Worm (Caenorhabditis elegans) whole organism, mixed stage, embryonic: ENCODE data around the gene F55G11.1.

Experiments used
- M03D4.4 ChIP-seq: sonication (generic microtip); optimal IDR thresholded peaks from 2 replicates; lab custom pipeline; 2017; ENCODE audit warnings: mild to moderate bottlenecking, missing genetic modification characterization, missing compliant biosample characterization
- bed-3 ChIP-seq: fragments of 200-800 bp; sonication (Bioruptor generic); optimal IDR thresholded peaks from 3 replicates; lab custom pipeline; 2018; ENCODE audit warnings: mild to moderate bottlenecking, missing genetic modification characterization, moderate library complexity, missing compliant biosample characterization
- blmp-1 ChIP-seq: fragments of 150-350 bp; optimal IDR thresholded peaks from 2 replicates; lab custom pipeline; 2014; ENCODE audit warnings: missing biosample characterization, missing genetic modification characterization
- ceh-39 ChIP-seq: fragments of 150-350 bp; optimal IDR thresholded peaks from 2 replicates; lab custom pipeline; 2014; ENCODE audit warnings: missing biosample characterization, missing genetic modification characterization
- ceh-43 ChIP-seq: fragments of 200-800 bp; sonication (Bioruptor generic); optimal IDR thresholded peaks from 2 replicates; lab custom pipeline; 2018; ENCODE audit warnings: mild to moderate bottlenecking, missing genetic modification characterization, moderate library complexity, missing compliant biosample characterization
- ceh-83 ChIP-seq: fragments of 200-800 bp; sonication (Bioruptor generic); optimal IDR thresholded peaks from 2 replicates; lab custom pipeline; 2018; ENCODE audit warnings: mild to moderate bottlenecking, missing genetic modification characterization, missing compliant biosample characterization
- ces-1 ChIP-seq: fragments of 150-350 bp; optimal IDR thresholded peaks from 2 replicates; lab custom pipeline; 2014; ENCODE audit warnings: missing biosample characterization, missing genetic modification reagents, missing genetic modification characterization
- drap-1 ChIP-seq: fragments of 200-800 bp; sonication (Bioruptor generic); optimal IDR thresholded peaks from 3 replicates; lab custom pipeline; 2018; ENCODE audit warnings: mild to moderate bottlenecking, missing genetic modification characterization, missing compliant biosample characterization
- elt-1 ChIP-seq: sonication (generic microtip); optimal IDR thresholded peaks from 2 replicates; lab custom pipeline; 2017; ENCODE audit warnings: missing genetic modification characterization, mild to moderate bottlenecking, missing compliant biosample characterization, antibody characterized with exemption, moderate library complexity, borderline replicate concordance; ENCODE audit not compliant: insufficient read depth
- elt-3 ChIP-seq: fragments of 150-350 bp; optimal IDR thresholded peaks from 2 replicates; lab custom pipeline; 2014; ENCODE audit warnings: missing biosample characterization, missing genetic modification characterization
- flh-1 ChIP-seq: fragments of 200-800 bp; sonication (Bioruptor generic); optimal IDR thresholded peaks from 2 replicates; lab custom pipeline; 2018; ENCODE audit warnings: mild to moderate bottlenecking, missing genetic modification characterization, moderate library complexity, missing compliant biosample characterization
- lin-32 ChIP-seq: fragments of 200-800 bp; sonication (Bioruptor generic); optimal IDR thresholded peaks from 2 replicates; lab custom pipeline; 2018; ENCODE audit warnings: mild to moderate bottlenecking, missing genetic modification characterization, missing compliant biosample characterization
- lsy-2 ChIP-seq: fragments of 150-350 bp; optimal IDR thresholded peaks from 2 replicates; lab custom pipeline; 2014; ENCODE audit warnings: missing biosample characterization, missing genetic modification characterization
- mab-5 ChIP-seq: fragments of 150-350 bp; optimal IDR thresholded peaks from 2 replicates; lab custom pipeline; 2014; ENCODE audit warnings: missing biosample characterization, missing genetic modification characterization
- mep-1 ChIP-seq: fragments of 150-350 bp; optimal IDR thresholded peaks from 2 replicates; lab custom pipeline; 2017; ENCODE audit warnings: missing biosample characterization, missing genetic modification reagents, missing genetic modification characterization, inconsistent platforms
- mls-2 ChIP-seq: sonication (generic microtip); optimal IDR thresholded peaks from 2 replicates; lab custom pipeline; 2016; ENCODE audit warnings: mild to moderate bottlenecking, missing genetic modification characterization, moderate library complexity, missing compliant biosample characterization
- nhr-12 ChIP-seq: fragments of 150-350 bp; optimal IDR thresholded peaks from 2 replicates; lab custom pipeline; 2014; ENCODE audit warnings: missing biosample characterization, missing genetic modification characterization
- nhr-2 ChIP-seq: fragments of 150-350 bp; optimal IDR thresholded peaks from 2 replicates; lab custom pipeline; 2014; ENCODE audit warnings: missing biosample characterization, missing genetic modification characterization
- nhr-237 ChIP-seq: fragments of 150-350 bp; optimal IDR thresholded peaks from 2 replicates; lab custom pipeline; 2014; ENCODE audit warnings: missing biosample characterization, missing genetic modification characterization
- nhr-28 ChIP-seq: fragments of 150-350 bp; optimal IDR thresholded peaks from 2 replicates; lab custom pipeline; 2014; ENCODE audit warnings: missing biosample characterization, missing genetic modification characterization
- nhr-76 ChIP-seq: sonication (generic microtip); optimal IDR thresholded peaks from 2 replicates; lab custom pipeline; 2017; ENCODE audit warnings: missing biosample characterization, missing genetic modification characterization
- pha-4 ChIP-seq: fragments of 150-350 bp; optimal IDR thresholded peaks from 2 replicates; lab custom pipeline; 2018; ENCODE audit warnings: missing biosample characterization, missing genetic modification reagents, missing genetic modification characterization
- sem-2 ChIP-seq: fragments of 200-800 bp; sonication (Bioruptor generic); optimal IDR thresholded peaks from 2 replicates; lab custom pipeline; 2018; ENCODE audit warnings: mild to moderate bottlenecking, missing genetic modification characterization, missing compliant biosample characterization
- snpc-4 ChIP-seq: fragments of 150-350 bp; optimal IDR thresholded peaks from 2 replicates; lab custom pipeline; 2014; ENCODE audit warnings: missing biosample characterization, missing genetic modification characterization
- tbx-8 ChIP-seq: fragments of 200-800 bp; sonication (Bioruptor generic); optimal IDR thresholded peaks from 2 replicates; lab custom pipeline; 2018; ENCODE audit warnings: mild to moderate bottlenecking, missing genetic modification characterization, moderate library complexity, missing compliant biosample characterization
- unc-120 ChIP-seq: sonication (generic microtip); optimal IDR thresholded peaks from 2 replicates; lab custom pipeline; 2017; ENCODE audit warnings: missing genetic modification characterization, missing compliant biosample characterization; ENCODE audit not compliant: poor library complexity, severe bottlenecking
- unc-39 ChIP-seq: fragments of 150-350 bp; optimal IDR thresholded peaks from 2 replicates; lab custom pipeline; 2014; ENCODE audit warnings: missing biosample characterization, missing genetic modification characterization
- unc-62 ChIP-seq: fragments of 150-350 bp; optimal IDR thresholded peaks from 2 replicates; lab custom pipeline; 2014; ENCODE audit warnings: missing biosample characterization, missing genetic modification reagents, missing genetic modification characterization
- zip-8 ChIP-seq: fragments of 150-350 bp; optimal IDR thresholded peaks from 2 replicates; lab custom pipeline; 2014; ENCODE audit warnings: missing biosample characterization, missing genetic modification characterization
- ztf-11 ChIP-seq: fragments of 150-350 bp; optimal IDR thresholded peaks from 2 replicates; lab custom pipeline; 2014; ENCODE audit warnings: missing biosample characterization, missing genetic modification characterization

F55G11.1 gene

DNA sequence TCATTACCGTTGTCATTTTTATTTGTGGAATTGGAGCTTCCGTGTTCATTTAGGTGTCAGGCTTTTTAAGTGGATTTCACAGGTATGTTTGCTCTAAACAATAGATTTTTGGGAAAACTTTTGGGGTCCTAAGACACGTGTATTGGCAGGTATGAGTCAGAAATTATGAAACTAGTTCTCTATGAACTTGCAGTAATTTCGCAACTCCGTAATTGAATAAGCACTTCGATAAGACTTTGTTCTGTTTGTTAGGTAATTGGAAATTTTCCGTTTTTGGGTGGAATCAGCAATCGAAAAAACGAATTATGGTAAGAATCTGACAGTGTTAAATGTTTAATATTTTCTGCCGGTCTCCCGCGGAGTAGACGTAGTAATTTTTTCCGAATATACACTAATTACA, 49.2 kb downstream of the F55G11.1 start:
- no peak for TF ChIP-seq flh-1
- TF ChIP-seq nhr-12 (tag; lab: Kevin White, UChicago), result no peak
- TF ChIP-seq lin-32, result no peak
- TF ChIP-seq mep-1 (tag; lab: Kevin White, UChicago), result no peak
- TF ChIP-seq M03D4.4 (tag; lab: Kevin White, UChicago), result no peak
- TF ChIP-seq unc-39 (tag; lab: Kevin White, UChicago), result no peak
- TF ChIP-seq unc-120 (tag; lab: Kevin White, UChicago), result no peak
- TF ChIP-seq nhr-237 (tag; lab: Kevin White, UChicago), result no peak
- no peak for TF ChIP-seq pha-4 (tag; lab: Kevin White, UChicago)
- TF ChIP-seq mls-2 (tag; lab: Kevin White, UChicago), result no peak
- no peak for TF ChIP-seq ztf-11 (tag; lab: Kevin White, UChicago)
- no peak for TF ChIP-seq nhr-28 (tag; lab: Kevin White, UChicago)
- no peak for TF ChIP-seq ces-1 (GFP tag; lab: Kevin White, UChicago)
- no peak for TF ChIP-seq elt-1 (tag; lab: Kevin White, UChicago)

DNA sequence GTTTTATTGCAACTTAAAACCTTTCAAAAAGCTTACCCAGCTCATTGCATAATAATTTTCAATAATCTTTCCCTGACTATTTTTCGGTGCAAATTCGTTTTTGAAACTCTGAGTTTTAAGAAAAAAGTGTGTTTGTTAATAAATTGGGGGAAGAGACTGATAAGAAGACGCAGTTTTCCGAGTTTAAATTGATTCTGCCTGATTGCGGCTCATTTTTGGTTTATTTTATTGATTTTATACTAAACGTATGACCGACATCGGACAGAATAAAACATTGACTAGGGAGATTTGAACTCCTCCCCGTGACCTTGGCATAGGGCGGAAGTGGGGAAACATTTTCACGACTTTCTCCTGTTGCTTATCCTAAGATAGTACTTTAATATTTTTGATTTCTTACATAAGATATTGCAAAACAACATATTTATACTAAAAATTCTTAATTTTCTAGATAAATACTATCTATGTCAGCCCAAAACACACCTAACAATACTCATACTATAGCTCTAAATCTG, 50.0 kb downstream of the F55G11.1 start, which contains the start of gene K08D8.7:
K08D8.7 (plus strand) TSS at position 462 of the 512 bp plus-strand sequence.
- TF ChIP-seq unc-120 (tag; lab: Kevin White, UChicago), result no peak
- no peak for TF ChIP-seq ceh-39 (tag; lab: Kevin White, UChicago)
- no peak for TF ChIP-seq snpc-4 (tag; lab: Kevin White, UChicago)
- TF ChIP-seq lsy-2 (tag; lab: Kevin White, UChicago), result no peak
- no peak for TF ChIP-seq drap-1 (GFP tag; lab: Kevin White, UChicago)
- no peak for TF ChIP-seq tbx-8 (GFP tag; lab: Kevin White, UChicago)
- TF ChIP-seq blmp-1, result no peak
- TF ChIP-seq lin-32, result no peak
- TF ChIP-seq mab-5, result no peak
- no peak for TF ChIP-seq ztf-11 (tag; lab: Kevin White, UChicago)
- no peak for TF ChIP-seq bed-3
- no peak for TF ChIP-seq unc-62
- no peak for TF ChIP-seq ces-1 (GFP tag; lab: Kevin White, UChicago)

DNA sequence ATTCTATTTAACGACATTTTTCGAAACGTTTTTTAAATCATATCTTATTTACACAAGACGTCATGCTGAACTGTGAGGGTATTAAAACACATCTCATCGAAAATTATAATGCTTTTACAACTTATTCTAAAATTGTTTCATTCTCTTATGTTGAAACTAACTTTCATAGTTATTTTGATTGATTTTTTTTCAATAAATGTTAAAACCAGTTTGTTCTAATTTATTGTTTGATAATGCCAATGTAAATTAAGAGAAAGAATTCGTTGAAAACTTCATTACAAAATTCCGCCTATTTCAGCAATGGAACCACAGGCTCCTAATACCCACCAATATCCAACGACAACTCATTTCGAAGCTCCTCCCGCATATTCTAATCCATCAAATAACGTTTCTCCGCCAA, 51.4 kb downstream of the F55G11.1 start, which contains the start of gene K08D8.11:
K08D8.11 (plus strand) TSS at position 301 of the 400 bp plus-strand sequence.
- TF ChIP-seq ceh-83 (GFP tag; lab: Kevin White, UChicago) (no peak), unc-62 (no peak), snpc-4 (tag; lab: Kevin White, UChicago) (no peak), ceh-43 (GFP tag; lab: Kevin White, UChicago) (no peak), mab-5 (no peak), tbx-8 (GFP tag; lab: Kevin White, UChicago) (no peak), sem-2 (GFP tag; lab: Kevin White, UChicago) (no peak), mep-1 (tag; lab: Kevin White, UChicago) (no peak), unc-39 (tag; lab: Kevin White, UChicago) (no peak), lin-32 (no peak), ztf-11 (tag; lab: Kevin White, UChicago) (no peak), ces-1 (GFP tag; lab: Kevin White, UChicago) (no peak), nhr-76 (tag; lab: Kevin White, UChicago) (no peak), blmp-1 (no peak), pha-4 (tag; lab: Kevin White, UChicago) (no peak), elt-3 (tag; lab: Kevin White, UChicago) (no peak), zip-8 (tag; lab: Kevin White, UChicago) (no peak), drap-1 (GFP tag; lab: Kevin White, UChicago) (no peak), nhr-2 (tag; lab: Kevin White, UChicago) (no peak)
- TF ChIP-seq, all 35 proteins: peak for 0
